Fruit fly (Drosophila melanogaster) whole organism, embryonic: ENCODE measurements around the gene Gr64b.
A peak's percentile ranks its signal among the peaks of the same experiment; 100 is the strongest.

Source experiments
- Atf-2 ChIP-seq: fragments of 200-800 bp; sonication (Bioruptor generic); optimal IDR thresholded peaks from 2 replicates; lab custom pipeline; 2016; ENCODE audit warnings: missing biosample characterization, missing genetic modification characterization
- Atf6 ChIP-seq: fragments of 200-800 bp; sonication (Bioruptor generic); IDR thresholded peaks from 2 replicates; pipeline ENCODE4 v1.3.6; 2022; ENCODE audit warnings: missing biosample characterization, missing genetic modification characterization
- CG11398 ChIP-seq: fragments of 200-800 bp; sonication (Bioruptor generic); optimal IDR thresholded peaks from 2 replicates; lab custom pipeline; 2016; ENCODE audit warnings: missing biosample characterization, missing genetic modification characterization
- CG11723 ChIP-seq: fragments of 200-800 bp; sonication (Bioruptor generic); optimal IDR thresholded peaks from 2 replicates; lab custom pipeline; 2017; ENCODE audit warnings: missing biosample characterization, mild to moderate bottlenecking, missing genetic modification characterization
- CG12219 ChIP-seq: fragments of 200-800 bp; sonication (Bioruptor generic); optimal IDR thresholded peaks from 3 replicates; lab custom pipeline; 2018; ENCODE audit warnings: missing biosample characterization, mild to moderate bottlenecking, missing genetic modification characterization
- CG12299 ChIP-seq: fragments of 200-800 bp; sonication (Bioruptor generic); optimal IDR thresholded peaks from 2 replicates; lab custom pipeline; 2018; ENCODE audit warnings: missing biosample characterization, mild to moderate bottlenecking, missing genetic modification characterization
- CG12659 ChIP-seq: fragments of 200-800 bp; sonication (Bioruptor generic); optimal IDR thresholded peaks from 3 replicates; lab custom pipeline; 2017; ENCODE audit warnings: mild to moderate bottlenecking, missing biosample characterization, missing genetic modification reagents, missing genetic modification characterization
- CG12769 ChIP-seq: fragments of 200-800 bp; sonication (Bioruptor generic); optimal IDR thresholded peaks from 2 replicates; lab custom pipeline; 2019; ENCODE audit warnings: missing biosample characterization, mild to moderate bottlenecking, missing genetic modification characterization, moderate library complexity
- CG15011 ChIP-seq: fragments of 200-800 bp; sonication (Bioruptor generic); optimal IDR thresholded peaks from 3 replicates; lab custom pipeline; 2018; ENCODE audit warnings: missing biosample characterization, mild to moderate bottlenecking, missing genetic modification characterization
- CG15479 ChIP-seq: fragments of 200-800 bp; sonication (Bioruptor generic); optimal IDR thresholded peaks from 3 replicates; lab custom pipeline; 2019; ENCODE audit warnings: missing biosample characterization, mild to moderate bottlenecking, missing genetic modification characterization, moderate library complexity
- CG16815 ChIP-seq: fragments of 200-800 bp; sonication (Bioruptor generic); optimal IDR thresholded peaks from 3 replicates; lab custom pipeline; 2017; ENCODE audit warnings: missing biosample characterization, mild to moderate bottlenecking, missing genetic modification characterization
- CG17568 ChIP-seq: fragments of 200-800 bp; sonication (Bioruptor generic); optimal IDR thresholded peaks from 2 replicates; lab custom pipeline; 2018; ENCODE audit warnings: missing biosample characterization, mild to moderate bottlenecking, missing genetic modification characterization, moderate library complexity
- CG17912 ChIP-seq: fragments of 200-800 bp; sonication (Bioruptor generic); optimal IDR thresholded peaks from 2 replicates; lab custom pipeline; 2018; ENCODE audit warnings: missing biosample characterization, mild to moderate bottlenecking, missing genetic modification characterization
- CG3995 ChIP-seq: fragments of 200-800 bp; sonication (Bioruptor generic); optimal IDR thresholded peaks from 3 replicates; lab custom pipeline; 2016; ENCODE audit warnings: missing biosample characterization, missing genetic modification characterization
- CG4617 ChIP-seq: fragments of 200-800 bp; sonication (Bioruptor generic); optimal IDR thresholded peaks from 3 replicates; lab custom pipeline; 2016; ENCODE audit warnings: missing biosample characterization, missing genetic modification characterization, borderline replicate concordance
- CG6791 ChIP-seq: fragments of 200-800 bp; sonication (Bioruptor generic); IDR thresholded peaks from 3 replicates; pipeline ENCODE4 v1.3.6; 2022; ENCODE audit warnings: missing biosample characterization, missing genetic modification characterization; ENCODE audit not compliant: partially characterized antibody
- CG7745 ChIP-seq: fragments of 200-800 bp; sonication (Bioruptor generic); optimal IDR thresholded peaks from 2 replicates; lab custom pipeline; 2018; ENCODE audit warnings: missing biosample characterization, mild to moderate bottlenecking, missing genetic modification characterization, moderate library complexity
- CG7786 ChIP-seq: fragments of 200-800 bp; sonication (Bioruptor generic); optimal IDR thresholded peaks from 2 replicates; lab custom pipeline; 2016; ENCODE audit warnings: missing biosample characterization, missing genetic modification characterization
- CG7987 ChIP-seq: fragments of 200-800 bp; sonication (Bioruptor generic); optimal IDR thresholded peaks from 2 replicates; lab custom pipeline; 2018; ENCODE audit warnings: missing biosample characterization, mild to moderate bottlenecking, missing genetic modification characterization, moderate library complexity
- CG9609 ChIP-seq: fragments of 200-800 bp; sonication (Bioruptor generic); optimal IDR thresholded peaks from 3 replicates; lab custom pipeline; 2016; ENCODE audit warnings: missing biosample characterization, missing genetic modification characterization
- Chrac-16 ChIP-seq: fragments of 200-800 bp; sonication (Bioruptor generic); optimal IDR thresholded peaks from 3 replicates; lab custom pipeline; 2016; ENCODE audit warnings: missing biosample characterization, missing genetic modification characterization
- CrebB ChIP-seq: fragments of 200-800 bp; sonication (Bioruptor generic); optimal IDR thresholded peaks from 3 replicates; lab custom pipeline; 2018; ENCODE audit warnings: missing biosample characterization, mild to moderate bottlenecking, missing genetic modification characterization
- Dref ChIP-seq: fragments of 200-800 bp; sonication (Bioruptor generic); IDR thresholded peaks from 2 replicates; pipeline ENCODE4 v1.3.6; 2022; ENCODE audit warnings: missing biosample characterization, missing genetic modification characterization
- Kr ChIP-seq: fragments of 200-800 bp; sonication (Bioruptor generic); optimal IDR thresholded peaks from 2 replicates; lab custom pipeline; 2017; ENCODE audit warnings: missing biosample characterization, mild to moderate bottlenecking, missing genetic modification characterization
- Lhr ChIP-seq: fragments of 200-800 bp; sonication (Bioruptor generic); optimal IDR thresholded peaks from 3 replicates; lab custom pipeline; 2017; ENCODE audit warnings: mild to moderate bottlenecking, missing biosample characterization, missing genetic modification reagents, missing genetic modification characterization
- Nf-YB ChIP-seq: fragments of 200-800 bp; sonication (Bioruptor generic); optimal IDR thresholded peaks from 3 replicates; lab custom pipeline; 2019; ENCODE audit warnings: missing biosample characterization, mild to moderate bottlenecking, missing genetic modification characterization, moderate library complexity
- Spps ChIP-seq: fragments of 200-800 bp; sonication (Bioruptor generic); optimal IDR thresholded peaks from 2 replicates; lab custom pipeline; 2018; ENCODE audit warnings: missing biosample characterization, mild to moderate bottlenecking, missing genetic modification characterization
- Ssrp ChIP-seq: fragments of 200-800 bp; sonication (Bioruptor generic); optimal IDR thresholded peaks from 2 replicates; lab custom pipeline; 2018; ENCODE audit warnings: missing biosample characterization, mild to moderate bottlenecking, missing genetic modification characterization, moderate library complexity
- Tbp ChIP-seq: fragments of >200 bp; optimal IDR thresholded peaks from 2 replicates; lab custom pipeline; 2018; ENCODE audit warnings: missing biosample characterization, missing genetic modification characterization
- Xbp1 ChIP-seq: fragments of 200-800 bp; sonication (Bioruptor generic); optimal IDR thresholded peaks from 3 replicates; lab custom pipeline; 2016; ENCODE audit warnings: missing biosample characterization, mild to moderate bottlenecking, missing genetic modification characterization
- bsh ChIP-seq, 2 experiments: fragments of 200-800 bp; sonication (Bioruptor generic); optimal IDR thresholded peaks; 2 replicates each; lab custom pipeline; 2017 to 2018; ENCODE audit warnings: mild to moderate bottlenecking in 2 of 2, missing biosample characterization in 2 of 2, missing genetic modification characterization in 2 of 2, moderate library complexity in 1 of 2
- chinmo ChIP-seq: fragments of 200-800 bp; sonication (Bioruptor generic); IDR thresholded peaks from 4 replicates; pipeline ENCODE4 v1.3.6; 2022; ENCODE audit warnings: missing biosample characterization, missing genetic modification characterization; ENCODE audit not compliant: partially characterized antibody
- ewg ChIP-seq: fragments of 200-800 bp; sonication (Bioruptor generic); optimal IDR thresholded peaks from 3 replicates; lab custom pipeline; 2017; ENCODE audit warnings: mild to moderate bottlenecking, missing biosample characterization, missing genetic modification reagents, missing genetic modification characterization
- gem ChIP-seq: fragments of 200-800 bp; sonication (Bioruptor generic); optimal IDR thresholded peaks from 2 replicates; lab custom pipeline; 2019; ENCODE audit warnings: missing biosample characterization, mild to moderate bottlenecking, missing genetic modification characterization, moderate library complexity
- gsb-n ChIP-seq: fragments of 200-800 bp; sonication (Bioruptor generic); optimal IDR thresholded peaks from 3 replicates; lab custom pipeline; 2018; ENCODE audit warnings: missing biosample characterization, mild to moderate bottlenecking, missing genetic modification characterization
- jumu ChIP-seq: fragments of 200-800 bp; sonication (Bioruptor generic); optimal IDR thresholded peaks from 3 replicates; lab custom pipeline; 2016; ENCODE audit warnings: missing biosample characterization, missing genetic modification characterization
- ken ChIP-seq: fragments of 200-800 bp; sonication (Bioruptor generic); IDR thresholded peaks from 3 replicates; pipeline ENCODE4 v1.3.6; 2022; ENCODE audit warnings: missing biosample characterization, missing genetic modification characterization
- lmd ChIP-seq: fragments of 200-800 bp; sonication (Bioruptor generic); IDR thresholded peaks from 2 replicates; pipeline ENCODE4 v1.3.6; 2022; ENCODE audit warnings: missing biosample characterization, missing genetic modification characterization
- lov ChIP-seq, 2 experiments: fragments of 200-800 bp in 1 of 2; fragments of >200 bp in 1 of 2; sonication (Bioruptor generic) in 1 of 2; IDR thresholded peaks in 1 of 2; optimal IDR thresholded peaks in 1 of 2; 2 replicates in 1 of 2; 3 replicates in 1 of 2; pipeline versions ENCODE4 v1.3.6 to Lab custom; 2017 to 2022; ENCODE audit warnings: missing biosample characterization in 1 of 2, missing genetic modification characterization in 1 of 2
- mld ChIP-seq: fragments of 200-800 bp; sonication (Bioruptor generic); IDR thresholded peaks from 3 replicates; pipeline ENCODE4 v1.3.6; 2022; ENCODE audit warnings: missing biosample characterization, missing genetic modification characterization; ENCODE audit not compliant: partially characterized antibody
- prd ChIP-seq, 3 experiments: fragments of >200 bp in 2 of 3; fragments of 200-800 bp in 1 of 3; sonication (Bioruptor generic) in 1 of 3; optimal IDR thresholded peaks in 2 of 3; IDR thresholded peaks in 1 of 3; 2 replicates in 2 of 3; 3 replicates in 1 of 3; pipeline versions ENCODE4 v1.3.6 to Lab custom; 2017 to 2022; ENCODE audit warnings: missing biosample characterization in 1 of 3, missing genetic modification characterization in 1 of 3
- salm ChIP-seq: fragments of 200-800 bp; sonication (Bioruptor generic); optimal IDR thresholded peaks from 2 replicates; lab custom pipeline; 2018; ENCODE audit warnings: missing biosample characterization, mild to moderate bottlenecking, missing genetic modification characterization
- slou ChIP-seq: fragments of 200-800 bp; sonication (Bioruptor generic); optimal IDR thresholded peaks from 3 replicates; lab custom pipeline; 2016; ENCODE audit warnings: missing biosample characterization, missing genetic modification characterization
- toy ChIP-seq: fragments of 200-800 bp; sonication (Bioruptor generic); IDR thresholded peaks from 2 replicates; pipeline ENCODE4 v1.3.6; 2022; ENCODE audit warnings: missing biosample characterization, missing genetic modification characterization
- ttk ChIP-seq: fragments of 200-800 bp; sonication (Bioruptor generic); IDR thresholded peaks from 2 replicates; pipeline ENCODE4 v2.1.2; 2022; ENCODE audit warnings: missing biosample characterization, missing genetic modification characterization
- vvl ChIP-seq: fragments of 200-800 bp; sonication (Bioruptor generic); IDR thresholded peaks from 2 replicates; pipeline ENCODE4 v1.3.6; 2022; ENCODE audit warnings: missing biosample characterization, missing genetic modification characterization
- wdn ChIP-seq: fragments of 200-800 bp; sonication (Bioruptor generic); IDR thresholded peaks from 2 replicates; pipeline ENCODE4 v1.3.6; 2022; ENCODE audit warnings: missing biosample characterization, missing genetic modification characterization
- zen ChIP-seq: fragments of 200-800 bp; sonication (Bioruptor generic); optimal IDR thresholded peaks from 3 replicates; lab custom pipeline; 2018; ENCODE audit warnings: missing biosample characterization, mild to moderate bottlenecking, missing genetic modification characterization, moderate library complexity

The Gr64b gene

dm6 chr3L:4025738-4026505, 2.5 kb upstream of the Gr64b start, which contains the start of gene CG11594 (continued):
- TF ChIP-seq CG9609 (GFP tag; lab: Kevin White, UChicago) (no peak), wdn (GFP tag; lab: Robert Waterston, UW) (no peak), chinmo (GFP tag; lab: Robert Waterston, UW) (0 out of 4 replicates have a peak, but pooled peaks have one; percentile 57), bsh (GFP tag; optimal IDR thresholded peaks at IDR 0.05; lab: Kevin White, UChicago) (no peak), prd (optimal IDR thresholded peaks at IDR 0.05; lab: Kevin White, UChicago) (no peak), prd (GFP tag; IDR thresholded peaks at IDR 0.05; lab: Robert Waterston, UW) (no peak), CG15479 (GFP tag; lab: Kevin White, UChicago) (no peak), Nf-YB (no peak), CG15011 (peak; percentile 48), Dref (GFP tag; lab: Robert Waterston, UW) (no peak), Ssrp (tag; lab: Kevin White, UChicago) (no peak), ttk (no peak), CG11723 (GFP tag; lab: Kevin White, UChicago) (peak; percentile 4), ewg (GFP tag; lab: Kevin White, UChicago) (no peak), CG17912 (GFP tag; lab: Kevin White, UChicago) (peak; percentile 30), CG7987 (GFP tag; lab: Kevin White, UChicago) (peak; percentile 49), CG6791 (no peak), CG17568 (GFP tag; lab: Kevin White, UChicago) (no peak), Lhr (GFP tag; lab: Kevin White, UChicago) (no peak), vvl (GFP tag; lab: Robert Waterston, UW) (peak; percentile 36), CG12219 (GFP tag; lab: Kevin White, UChicago) (no peak), Atf-2 (GFP tag; lab: Kevin White, UChicago) (no peak), Tbp (GFP tag; lab: Kevin White, UChicago) (no peak), Kr (no peak), CG12299 (no peak), CG12659 (GFP tag; lab: Kevin White, UChicago) (peak; percentile 32), mld (GFP tag; lab: Robert Waterston, UW) (no peak), CG7786 (no peak), Chrac-16 (GFP tag; lab: Kevin White, UChicago) (no peak), lmd (GFP tag; lab: Robert Waterston, UW) (no peak), CG11398 (GFP tag; lab: Kevin White, UChicago) (no peak), Xbp1 (GFP tag; lab: Kevin White, UChicago) (no peak), ken (GFP tag; lab: Robert Waterston, UW) (0 out of 3 replicates have a peak, but pooled peaks have one; percentile 27), CG7745 (no peak), jumu (GFP tag; lab: Kevin White, UChicago) (no peak), gem (no peak), Atf6 (GFP tag; lab: Robert Waterston, UW) (peak; percentile 65), slou (GFP tag; lab: Kevin White, UChicago) (no peak), toy (GFP tag; lab: Robert Waterston, UW) (no peak), CrebB (tag; lab: Kevin White, UChicago) (no peak), CG12769 (no peak), CG4617 (GFP tag; lab: Kevin White, UChicago) (no peak), zen (tag; lab: Kevin White, UChicago) (no peak), CG3995 (GFP tag; lab: Kevin White, UChicago) (no peak), lov (optimal IDR thresholded peaks at IDR 0.05; lab: Kevin White, UChicago) (no peak), lov (GFP tag; IDR thresholded peaks at IDR 0.05; lab: Robert Waterston, UW) (no peak), salm (no peak), Spps (tag; lab: Kevin White, UChicago) (no peak), gsb-n (tag; lab: Kevin White, UChicago) (no peak), CG16815 (GFP tag; lab: Kevin White, UChicago) (no peak)
